Fruit fly (Drosophila melanogaster) whole organism, prepupa: Measurements from ENCODE around the gene CG8300.
A peak's percentile ranks its signal among the peaks of the same experiment; 100 is the strongest.

Experiments
- Blimp-1 ChIP-seq: fragments of 200-800 bp; sonication (Bioruptor generic); optimal IDR thresholded peaks from 3 replicates; lab custom pipeline; 2017; ENCODE audit warnings: missing biosample characterization, missing genetic modification characterization, mild to moderate bottlenecking, moderate library complexity, missing genetic modification reagents
- CG10631 ChIP-seq: fragments of 200-800 bp; sonication (Bioruptor generic); optimal IDR thresholded peaks from 2 replicates; lab custom pipeline; 2016; ENCODE audit warnings: missing biosample characterization, missing genetic modification characterization
- CG10669 ChIP-seq: fragments of 200-800 bp; sonication (Bioruptor generic); optimal IDR thresholded peaks from 3 replicates; lab custom pipeline; 2018; ENCODE audit warnings: missing biosample characterization, mild to moderate bottlenecking, missing genetic modification characterization, moderate library complexity
- CG11294 ChIP-seq: fragments of 200-800 bp; sonication (Bioruptor generic); IDR thresholded peaks from 2 replicates; pipeline ENCODE4 v1.3.6; 2022; ENCODE audit warnings: missing biosample characterization, missing genetic modification characterization
- CG11762 ChIP-seq: fragments of 200-800 bp; sonication (Bioruptor generic); optimal IDR thresholded peaks from 3 replicates; lab custom pipeline; 2016; ENCODE audit warnings: missing biosample characterization, missing genetic modification characterization; ENCODE audit not compliant: insufficient read depth
- CG11902 ChIP-seq: fragments of 200-800 bp; sonication (Bioruptor generic); optimal IDR thresholded peaks from 3 replicates; lab custom pipeline; 2016; ENCODE audit warnings: missing biosample characterization, missing genetic modification characterization
- CG15336 ChIP-seq: fragments of 200-800 bp; sonication (Bioruptor generic); IDR thresholded peaks from 2 replicates; pipeline ENCODE4 v1.3.6; 2022; ENCODE audit warnings: missing biosample characterization, missing genetic modification characterization
- CG1621 ChIP-seq: fragments of 200-800 bp; sonication (Bioruptor generic); optimal IDR thresholded peaks from 3 replicates; lab custom pipeline; 2018; ENCODE audit warnings: missing biosample characterization, mild to moderate bottlenecking, missing genetic modification characterization
- CG16779 ChIP-seq: fragments of 200-800 bp; sonication (Bioruptor generic); optimal IDR thresholded peaks from 3 replicates; lab custom pipeline; 2017; ENCODE audit warnings: missing biosample characterization, mild to moderate bottlenecking, missing genetic modification characterization
- CG3032 ChIP-seq: fragments of 200-800 bp; optimal IDR thresholded peaks from 2 replicates; lab custom pipeline; 2019; ENCODE audit warnings: missing biosample characterization, mild to moderate bottlenecking, missing genetic modification characterization, moderate library complexity
- CG31627 ChIP-seq: fragments of 200-800 bp; sonication (Bioruptor generic); optimal IDR thresholded peaks from 3 replicates; lab custom pipeline; 2016; ENCODE audit warnings: missing biosample characterization, missing genetic modification characterization
- CG32006 ChIP-seq: fragments of 200-800 bp; sonication (Bioruptor generic); optimal IDR thresholded peaks from 3 replicates; lab custom pipeline; 2017; ENCODE audit warnings: missing biosample characterization, mild to moderate bottlenecking, missing genetic modification characterization
- CG34406 ChIP-seq: fragments of 200-800 bp; sonication (Bioruptor generic); optimal IDR thresholded peaks from 3 replicates; lab custom pipeline; 2016; ENCODE audit warnings: missing biosample characterization, missing genetic modification characterization
- CG4318 ChIP-seq: fragments of 200-800 bp; sonication (Bioruptor generic); optimal IDR thresholded peaks from 3 replicates; lab custom pipeline; 2017; ENCODE audit warnings: missing biosample characterization, mild to moderate bottlenecking, missing genetic modification characterization
- CG6163 ChIP-seq: fragments of 200-800 bp; sonication (Bioruptor generic); IDR thresholded peaks from 3 replicates; pipeline ENCODE4 v1.3.6; 2022; ENCODE audit warnings: missing biosample characterization, missing genetic modification characterization
- CG6792 ChIP-seq: fragments of 200-800 bp; sonication (Bioruptor generic); optimal IDR thresholded peaks from 3 replicates; lab custom pipeline; 2016; ENCODE audit warnings: missing biosample characterization, missing genetic modification characterization
- CG6808 ChIP-seq: fragments of 200-800 bp; sonication (Bioruptor generic); optimal IDR thresholded peaks from 3 replicates; lab custom pipeline; 2017; ENCODE audit warnings: missing biosample characterization, missing genetic modification characterization, mild to moderate bottlenecking, moderate library complexity, missing genetic modification reagents
- CG6854 ChIP-seq: fragments of 200-800 bp; sonication (Bioruptor generic); optimal IDR thresholded peaks from 2 replicates; lab custom pipeline; 2017; ENCODE audit warnings: missing biosample characterization, mild to moderate bottlenecking, missing genetic modification characterization
- CG7368 ChIP-seq: fragments of 200-800 bp; sonication (Bioruptor generic); optimal IDR thresholded peaks from 3 replicates; lab custom pipeline; 2016; ENCODE audit warnings: missing biosample characterization, missing genetic modification characterization
- CG8119 ChIP-seq: fragments of 200-800 bp; sonication (Bioruptor generic); IDR thresholded peaks from 3 replicates; pipeline ENCODE4 v1.3.6; 2022; ENCODE audit warnings: missing biosample characterization, missing genetic modification characterization
- CG8319 ChIP-seq: fragments of 200-800 bp; sonication (Bioruptor generic); optimal IDR thresholded peaks from 3 replicates; lab custom pipeline; 2016; ENCODE audit warnings: missing biosample characterization, missing genetic modification characterization
- CG8632 ChIP-seq: fragments of 200-800 bp; sonication (Bioruptor generic); optimal IDR thresholded peaks from 3 replicates; lab custom pipeline; 2016; ENCODE audit warnings: missing biosample characterization, missing genetic modification characterization
- Eip75B ChIP-seq: fragments of 200-800 bp; sonication (Bioruptor generic); optimal IDR thresholded peaks from 3 replicates; lab custom pipeline; 2016; ENCODE audit warnings: missing biosample characterization, missing genetic modification characterization
- Eip78C ChIP-seq: fragments of 200-800 bp; sonication (Bioruptor generic); peaks from one replicate; lab custom pipeline; 2016; ENCODE audit warnings: missing biosample characterization, missing genetic modification characterization
- Eip93F ChIP-seq: fragments of 200-800 bp; sonication (Bioruptor generic); optimal IDR thresholded peaks from 2 replicates; lab custom pipeline; 2016; ENCODE audit warnings: missing biosample characterization, mild to moderate bottlenecking, missing genetic modification characterization
- Ets21C ChIP-seq: fragments of 200-800 bp; sonication (Bioruptor generic); optimal IDR thresholded peaks from 3 replicates; lab custom pipeline; 2016; ENCODE audit warnings: missing biosample characterization, missing genetic modification characterization
- Ets96B ChIP-seq: fragments of 200-800 bp; optimal IDR thresholded peaks from 2 replicates; lab custom pipeline; 2019; ENCODE audit warnings: missing biosample characterization, mild to moderate bottlenecking, missing genetic modification characterization, moderate library complexity
- Hr39 ChIP-seq: fragments of 200-800 bp; sonication (Bioruptor generic); optimal IDR thresholded peaks from 2 replicates; lab custom pipeline; 2016; ENCODE audit warnings: missing biosample characterization, missing genetic modification characterization
- Hr4 ChIP-seq: fragments of 200-800 bp; sonication (Bioruptor generic); optimal IDR thresholded peaks from 3 replicates; lab custom pipeline; 2016; ENCODE audit warnings: missing biosample characterization, missing genetic modification characterization
- Lpt ChIP-seq: fragments of 200-800 bp; sonication (Bioruptor generic); optimal IDR thresholded peaks from 3 replicates; lab custom pipeline; 2016; ENCODE audit warnings: missing biosample characterization, missing genetic modification characterization
- Met ChIP-seq: fragments of 200-800 bp; sonication (Bioruptor generic); optimal IDR thresholded peaks from 3 replicates; lab custom pipeline; 2016; ENCODE audit warnings: missing biosample characterization, missing genetic modification characterization
- OdsH ChIP-seq: fragments of 200-800 bp; sonication (Bioruptor generic); optimal IDR thresholded peaks from 3 replicates; lab custom pipeline; 2016; ENCODE audit warnings: missing biosample characterization, missing genetic modification characterization
- Smox ChIP-seq: fragments of 200-800 bp; sonication (Bioruptor generic); optimal IDR thresholded peaks from 3 replicates; lab custom pipeline; 2016; ENCODE audit warnings: missing biosample characterization, missing genetic modification characterization
- Sox14 ChIP-seq: fragments of 200-800 bp; sonication (Bioruptor generic); optimal IDR thresholded peaks from 3 replicates; lab custom pipeline; 2016; ENCODE audit warnings: missing biosample characterization, missing genetic modification characterization
- achi ChIP-seq: fragments of 200-800 bp; sonication (Bioruptor generic); optimal IDR thresholded peaks from 3 replicates; lab custom pipeline; 2016; ENCODE audit warnings: missing biosample characterization, missing genetic modification characterization
- acj6 ChIP-seq: fragments of 200-800 bp; sonication (Bioruptor generic); optimal IDR thresholded peaks from 3 replicates; lab custom pipeline; 2016; ENCODE audit warnings: missing biosample characterization, missing genetic modification characterization
- cyc ChIP-seq: fragments of 200-800 bp; sonication (Bioruptor generic); optimal IDR thresholded peaks from 3 replicates; lab custom pipeline; 2016; ENCODE audit warnings: missing biosample characterization, missing genetic modification characterization
- dac ChIP-seq: fragments of 200-800 bp; sonication (Bioruptor generic); optimal IDR thresholded peaks from 2 replicates; lab custom pipeline; 2017; ENCODE audit warnings: missing biosample characterization, mild to moderate bottlenecking, missing genetic modification characterization
- dsx ChIP-seq: fragments of 200-800 bp; optimal IDR thresholded peaks from 3 replicates; lab custom pipeline; 2019; ENCODE audit warnings: missing biosample characterization, mild to moderate bottlenecking, missing genetic modification characterization, moderate library complexity; ENCODE audit not compliant: poor library complexity, severe bottlenecking
- esn ChIP-seq: fragments of 200-800 bp; sonication (Bioruptor generic); optimal IDR thresholded peaks from 2 replicates; lab custom pipeline; 2016; ENCODE audit warnings: missing biosample characterization, mild to moderate bottlenecking, missing genetic modification characterization, moderate library complexity
- lz ChIP-seq: fragments of 200-800 bp; sonication (Bioruptor generic); optimal IDR thresholded peaks from 3 replicates; lab custom pipeline; 2016; ENCODE audit warnings: missing biosample characterization, missing genetic modification characterization
- pdm3 ChIP-seq: fragments of 200-800 bp; sonication (Bioruptor generic); optimal IDR thresholded peaks from 3 replicates; lab custom pipeline; 2016; ENCODE audit warnings: missing biosample characterization, missing genetic modification characterization
- salr ChIP-seq, 2 experiments: fragments of 200-800 bp; sonication (Bioruptor generic); optimal IDR thresholded peaks; 3 replicates each; lab custom pipeline; 2016 to 2018; ENCODE audit warnings: missing biosample characterization in 2 of 2, missing genetic modification characterization in 2 of 2, mild to moderate bottlenecking in 1 of 2
- spab ChIP-seq: fragments of 200-800 bp; sonication (Bioruptor generic); optimal IDR thresholded peaks from 2 replicates; lab custom pipeline; 2017; ENCODE audit warnings: missing biosample characterization, mild to moderate bottlenecking, missing genetic modification characterization, missing genetic modification reagents
- vri ChIP-seq: fragments of 200-800 bp; sonication (Bioruptor generic); optimal IDR thresholded peaks from 3 replicates; lab custom pipeline; 2016; ENCODE audit warnings: missing biosample characterization, mild to moderate bottlenecking, missing genetic modification characterization

Gene CG8300

dm6 chrX:7109793-7110606, 5.3 kb downstream of the CG8300 start, which contains the start of gene fz4 (continued):
- TF ChIP-seq Lpt (peak; percentile 8), pdm3 (GFP tag; lab: Kevin White, UChicago) (no peak), Smox (no peak), CG11762 (no peak), Hr4 (no peak), Eip75B (no peak), cyc (no peak), CG34406 (no peak), Blimp-1 (GFP tag; lab: Kevin White, UChicago) (no peak), vri (GFP tag; lab: Kevin White, UChicago) (no peak), OdsH (no peak), salr (GFP tag; optimal IDR thresholded peaks at IDR 0.05; lab: Kevin White, UChicago) (no peak), CG10669 (GFP tag; lab: Kevin White, UChicago) (no peak), CG8319 (GFP tag; lab: Kevin White, UChicago) (no peak), CG6792 (no peak), dac (GFP tag; lab: Kevin White, UChicago) (no peak), CG6854 (GFP tag; lab: Kevin White, UChicago) (peak; percentile 23), CG6163 (GFP tag; lab: Robert Waterston, UW) (peak; percentile 26), achi (GFP tag; lab: Kevin White, UChicago) (no peak), Hr39 (GFP tag; lab: Kevin White, UChicago) (no peak), CG16779 (tag; lab: Kevin White, UChicago) (no peak), Eip93F (GFP tag; lab: Kevin White, UChicago) (no peak), Met (no peak), Ets21C (no peak), CG11294 (GFP tag; lab: Robert Waterston, UW) (no peak), CG8119 (GFP tag; lab: Robert Waterston, UW) (no peak), CG31627 (GFP tag; lab: Kevin White, UChicago) (no peak), CG7368 (GFP tag; lab: Kevin White, UChicago) (no peak), CG6808 (GFP tag; lab: Kevin White, UChicago) (peak; percentile 19), dsx (no peak), Eip78C (GFP tag; lab: Kevin White, UChicago) (peak; percentile 42), acj6 (no peak), Sox14 (GFP tag; lab: Kevin White, UChicago) (peak; percentile 30)

- TF ChIP-seq Ets21C: no peak
- no peak for TF ChIP-seq spab (GFP tag; lab: Kevin White, UChicago)
- TF ChIP-seq CG3032: no peak
- no peak for TF ChIP-seq cyc
- TF ChIP-seq CG10631 (GFP tag; lab: Kevin White, UChicago): no peak
- no peak for TF ChIP-seq vri (GFP tag; lab: Kevin White, UChicago)
- TF ChIP-seq CG1621 (tag; lab: Kevin White, UChicago): no peak
- TF ChIP-seq CG16779 (tag; lab: Kevin White, UChicago): no peak
- TF ChIP-seq Eip93F (GFP tag; lab: Kevin White, UChicago): no peak
- TF ChIP-seq CG15336 (GFP tag; lab: Robert Waterston, UW): no peak
- TF ChIP-seq CG6792: no peak
Measured at dm6 chrX:7110890-7111289, 6.2 kb downstream of the CG8300 start.

dm6 chrX:7117729-7118128, 13.0 kb downstream of the CG8300 start:
- peak; percentile 27 for TF ChIP-seq dsx
- TF ChIP-seq Hr39 (GFP tag; lab: Kevin White, UChicago): peak; percentile 0
- no peak for TF ChIP-seq CG11762
- peak; percentile 3 for TF ChIP-seq CG8632
- TF ChIP-seq CG6163 (GFP tag; lab: Robert Waterston, UW): 0 out of 3 replicates have a peak, but pooled peaks have one; percentile 28
- peak; percentile 34 for TF ChIP-seq CG10669 (GFP tag; lab: Kevin White, UChicago)
- peak; percentile 43 for TF ChIP-seq Ets96B (tag; lab: Kevin White, UChicago)
- no peak for TF ChIP-seq Lpt
- TF ChIP-seq CG3032: peak; percentile 38
- TF ChIP-seq Eip78C (GFP tag; lab: Kevin White, UChicago): peak; percentile 76
- TF ChIP-seq CG1621 (tag; lab: Kevin White, UChicago): peak; percentile 3
- TF ChIP-seq CG10631 (GFP tag; lab: Kevin White, UChicago): peak; percentile 9
- TF ChIP-seq Smox: peak; percentile 1
- TF ChIP-seq vri (GFP tag; lab: Kevin White, UChicago): no peak
- TF ChIP-seq CG6808 (GFP tag; lab: Kevin White, UChicago): peak; percentile 34
- no peak for TF ChIP-seq CG6854 (GFP tag; lab: Kevin White, UChicago)
- TF ChIP-seq acj6: peak; percentile 5
- TF ChIP-seq spab (GFP tag; lab: Kevin White, UChicago): no peak
- peak; percentile 13 for TF ChIP-seq lz (GFP tag; lab: Kevin White, UChicago)
- TF ChIP-seq CG11902 (GFP tag; lab: Kevin White, UChicago): no peak
- peak; percentile 21 for TF ChIP-seq CG4318 (GFP tag; lab: Kevin White, UChicago)
- TF ChIP-seq CG31627 (GFP tag; lab: Kevin White, UChicago): no peak
- peak; percentile 14 for TF ChIP-seq CG32006 (GFP tag; lab: Kevin White, UChicago)
- TF ChIP-seq Met: peak; percentile 26
- TF ChIP-seq esn: peak; percentile 20
